Worm (Caenorhabditis elegans): Measurements from ENCODE around the gene plp-2.

Gene plp-2

DNA sequence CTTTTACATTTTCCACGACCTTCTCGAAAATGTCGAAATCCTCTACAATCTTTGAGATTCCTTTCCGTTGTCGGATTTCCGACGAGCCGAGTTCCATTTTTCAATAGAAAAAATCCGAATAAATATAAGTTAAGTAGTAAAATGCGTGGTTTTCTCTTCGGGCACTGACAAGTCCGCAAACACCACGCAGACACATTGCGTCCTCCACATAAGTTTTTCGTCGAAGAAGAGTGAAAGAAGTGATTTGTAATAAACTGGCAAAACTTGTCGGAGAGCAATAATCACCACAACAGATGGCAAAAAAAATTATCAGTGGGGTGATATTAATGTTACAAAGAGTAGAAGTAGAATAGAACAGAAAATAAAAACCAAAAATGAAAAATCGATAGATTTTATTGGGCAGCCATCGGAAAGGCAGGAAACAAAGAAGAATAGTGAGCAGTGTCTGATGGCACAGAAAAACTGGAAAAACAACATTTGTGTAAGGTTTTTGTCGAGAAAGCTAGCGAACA lies 24.3 kb upstream of the plp-2 start, which contains the start of gene ergi-2:
TSS of gene ergi-2 (minus strand) at position 462 of the 512 bp plus-strand sequence.
- TF ChIP-seq tbx-37 (GFP tag; conservative IDR thresholded peaks at IDR 0.05) (no peak), hmbx-1 (tag; optimal IDR thresholded peaks at IDR 0.05) (no peak), flt-1 (GFP tag; IDR thresholded peaks at IDR 0.05) (no peak), tra-4 (tag; optimal IDR thresholded peaks at IDR 0.05) (no peak)

DNA sequence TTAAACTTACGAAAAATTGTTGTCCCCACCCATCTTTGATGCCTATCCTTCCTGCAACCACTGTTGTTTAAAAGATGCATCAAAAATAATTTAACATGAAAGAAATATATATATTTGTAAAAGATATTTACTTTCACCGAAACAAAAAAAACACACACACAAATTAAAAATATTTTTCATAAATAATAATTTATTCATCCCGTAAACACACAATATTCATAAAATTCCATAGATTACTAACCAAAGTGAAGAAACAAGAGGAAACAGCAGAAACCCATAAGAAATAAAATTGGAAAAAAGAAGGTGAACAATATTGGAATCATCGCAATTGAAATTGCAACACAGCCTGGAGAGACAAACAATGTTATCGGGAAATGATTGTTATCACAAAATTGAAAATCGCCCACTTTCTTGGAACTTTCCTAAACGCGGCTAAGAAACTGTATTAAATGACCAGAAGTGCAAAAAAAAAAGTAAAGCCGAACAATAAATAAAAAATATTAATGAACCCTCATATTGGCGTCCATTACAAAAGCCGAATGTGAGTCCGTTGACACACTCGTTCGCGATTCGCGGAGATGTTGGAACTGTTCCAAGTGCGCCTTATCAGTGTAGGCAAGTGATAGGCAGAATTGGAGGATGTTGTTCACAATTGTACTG lies 21.4 kb upstream of the plp-2 start, which contains the start of gene slc-25A18.1:
TSS of gene slc-25A18.1 (minus strand) at position 51 of the 660 bp plus-strand sequence.
- no peak for TF ChIP-seq ama-1 (optimal IDR thresholded peaks at IDR 0.05)

DNA sequence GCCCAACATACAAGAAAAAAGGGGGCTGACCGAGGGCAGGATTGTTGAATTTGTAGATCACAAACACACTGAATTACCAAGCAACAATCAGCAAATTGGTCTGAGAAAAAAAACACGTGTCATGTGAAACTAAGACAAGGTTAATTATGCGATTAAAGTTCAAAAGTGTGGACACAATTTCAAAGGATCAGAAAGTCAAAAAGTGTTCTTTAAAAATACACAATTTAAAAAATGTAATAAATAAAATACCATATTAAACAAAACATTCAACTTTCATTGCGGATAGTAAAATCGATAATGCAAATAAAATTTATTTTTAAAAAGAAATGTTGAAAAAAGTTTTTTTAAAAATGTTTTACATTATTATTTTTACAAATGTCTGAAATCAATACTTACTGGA lies 16.5 kb upstream of the plp-2 start, which contains the start of gene cutl-3:
TSS of gene cutl-3 (minus strand) at position 101 of the 400 bp plus-strand sequence.
- no peak for TF ChIP-seq ceh-36 (tag; optimal IDR thresholded peaks at IDR 0.05)
- TF ChIP-seq ama-1 (optimal IDR thresholded peaks at IDR 0.05), result no peak
- TF ChIP-seq tra-4 (tag; optimal IDR thresholded peaks at IDR 0.05), result no peak
- TF ChIP-seq F13C5.2 (tag; optimal IDR thresholded peaks at IDR 0.05), result no peak
- no peak for TF ChIP-seq tbx-11 (GFP tag; IDR thresholded peaks at IDR 0.05)
- no peak for TF ChIP-seq flt-1 (GFP tag; IDR thresholded peaks at IDR 0.05)
- no peak for TF ChIP-seq aly-1 (tag; optimal IDR thresholded peaks at IDR 0.05)
- no peak for TF ChIP-seq ceh-13 (GFP tag; optimal IDR thresholded peaks at IDR 0.05)
- TF ChIP-seq B0310.2 (tag; optimal IDR thresholded peaks at IDR 0.05), result no peak
- TF ChIP-seq tbx-37 (GFP tag; conservative IDR thresholded peaks at IDR 0.05), result no peak
- no peak for TF ChIP-seq hnd-1 (tag; optimal IDR thresholded peaks at IDR 0.05)

DNA sequence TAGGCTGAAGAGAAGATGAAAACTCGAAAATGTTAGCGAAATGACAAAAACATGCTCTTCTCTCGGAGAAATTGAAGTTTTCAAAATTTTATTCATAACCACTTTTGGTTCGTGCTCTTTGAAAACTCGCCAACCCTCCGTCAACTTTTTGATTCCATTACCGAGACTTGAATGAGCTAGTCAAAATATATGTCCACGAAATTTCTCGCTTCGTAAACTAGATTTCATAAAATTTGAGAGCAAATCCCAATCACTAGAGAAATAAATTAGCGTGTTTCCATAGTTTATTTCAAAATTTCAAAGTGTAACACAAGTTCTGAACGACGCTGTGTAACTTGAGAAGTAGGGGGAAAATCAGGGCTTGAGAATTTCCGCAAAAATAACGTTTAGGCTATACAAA lies 11.1 kb upstream of the plp-2 start:
- TF ChIP-seq pes-1 (GFP tag; IDR thresholded peaks at IDR 0.05) (no peak), scrt-1 (GFP tag; IDR thresholded peaks at IDR 0.05) (no peak), aly-1 (tag; optimal IDR thresholded peaks at IDR 0.05) (no peak), ama-1 (optimal IDR thresholded peaks at IDR 0.05) (no peak), F13C5.2 (tag; optimal IDR thresholded peaks at IDR 0.05) (no peak), hmg-4 (GFP tag; optimal IDR thresholded peaks at IDR 0.05) (no peak), ceh-13 (GFP tag; optimal IDR thresholded peaks at IDR 0.05) (no peak), flt-1 (GFP tag; IDR thresholded peaks at IDR 0.05) (no peak), ceh-36 (tag; optimal IDR thresholded peaks at IDR 0.05) (no peak), tbx-11 (GFP tag; IDR thresholded peaks at IDR 0.05) (no peak), tbx-37 (GFP tag; conservative IDR thresholded peaks at IDR 0.05) (no peak), hmbx-1 (tag; optimal IDR thresholded peaks at IDR 0.05) (no peak)

DNA sequence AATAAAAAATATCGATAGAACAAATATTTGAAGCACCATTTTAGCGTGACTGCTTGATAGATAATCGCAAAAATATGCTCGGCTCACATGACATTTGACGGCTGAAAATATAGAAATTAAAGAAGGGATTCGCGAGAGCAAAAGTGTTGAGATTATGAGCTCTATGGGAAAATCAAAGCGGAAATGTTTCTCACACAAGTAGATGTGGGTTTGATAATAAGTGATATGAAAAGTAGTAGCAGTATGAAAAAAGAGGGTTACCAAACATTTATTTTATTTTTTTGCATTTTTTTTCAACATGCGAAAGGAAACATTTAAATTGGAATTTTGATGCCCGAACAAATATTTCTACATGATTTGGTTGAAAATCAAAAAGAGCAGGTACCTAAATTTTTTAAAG lies 8.7 kb upstream of the plp-2 start, which contains the start of gene iglr-1:
TSS of gene iglr-1 (minus strand) at position 101 of the 400 bp plus-strand sequence.
- TF ChIP-seq ceh-36 (tag; optimal IDR thresholded peaks at IDR 0.05) (no peak), ama-1 (optimal IDR thresholded peaks at IDR 0.05) (no peak), tbx-37 (GFP tag; conservative IDR thresholded peaks at IDR 0.05) (no peak), hmbx-1 (tag; optimal IDR thresholded peaks at IDR 0.05) (no peak), flt-1 (GFP tag; IDR thresholded peaks at IDR 0.05) (no peak), B0310.2 (tag; optimal IDR thresholded peaks at IDR 0.05) (no peak), hnd-1 (tag; optimal IDR thresholded peaks at IDR 0.05) (no peak), hmg-4 (GFP tag; optimal IDR thresholded peaks at IDR 0.05) (no peak), ets-7 (tag; optimal IDR thresholded peaks at IDR 0.05) (no peak)

DNA sequence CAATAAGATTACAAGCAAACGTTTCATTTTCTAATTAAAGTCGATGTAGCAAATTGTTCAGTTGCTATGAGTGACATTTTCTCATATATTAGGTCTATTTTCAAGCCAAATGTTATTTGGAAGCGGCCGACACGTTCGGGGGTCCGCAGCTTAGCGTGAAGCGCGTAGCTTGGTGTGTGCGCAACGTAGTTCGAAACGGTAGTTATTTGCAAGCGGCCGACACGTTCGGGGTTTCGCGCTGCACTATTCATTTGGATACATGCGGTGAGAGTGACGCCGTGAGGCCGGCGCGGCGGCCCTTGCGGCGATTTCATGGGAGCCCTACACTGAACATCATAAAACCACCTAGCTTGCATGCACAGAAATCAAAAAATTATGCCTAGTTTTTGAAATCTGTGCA lies 5.6 kb upstream of the plp-2 start:
- TF ChIP-seq B0310.2 (tag; optimal IDR thresholded peaks at IDR 0.05) (no peak), hmg-4 (GFP tag; optimal IDR thresholded peaks at IDR 0.05) (no peak), F13C5.2 (tag; optimal IDR thresholded peaks at IDR 0.05) (no peak), scrt-1 (GFP tag; IDR thresholded peaks at IDR 0.05) (no peak), tra-4 (tag; optimal IDR thresholded peaks at IDR 0.05) (no peak), flt-1 (GFP tag; IDR thresholded peaks at IDR 0.05) (no peak), hnd-1 (tag; optimal IDR thresholded peaks at IDR 0.05) (no peak), ceh-13 (GFP tag; optimal IDR thresholded peaks at IDR 0.05) (no peak), ceh-36 (tag; optimal IDR thresholded peaks at IDR 0.05) (no peak), ama-1 (optimal IDR thresholded peaks at IDR 0.05) (no peak), tbx-37 (GFP tag; conservative IDR thresholded peaks at IDR 0.05) (no peak), hmbx-1 (tag; optimal IDR thresholded peaks at IDR 0.05) (no peak), pes-1 (GFP tag; IDR thresholded peaks at IDR 0.05) (no peak), sea-1 (GFP tag; conservative IDR thresholded peaks at IDR 0.05) (no peak)

DNA sequence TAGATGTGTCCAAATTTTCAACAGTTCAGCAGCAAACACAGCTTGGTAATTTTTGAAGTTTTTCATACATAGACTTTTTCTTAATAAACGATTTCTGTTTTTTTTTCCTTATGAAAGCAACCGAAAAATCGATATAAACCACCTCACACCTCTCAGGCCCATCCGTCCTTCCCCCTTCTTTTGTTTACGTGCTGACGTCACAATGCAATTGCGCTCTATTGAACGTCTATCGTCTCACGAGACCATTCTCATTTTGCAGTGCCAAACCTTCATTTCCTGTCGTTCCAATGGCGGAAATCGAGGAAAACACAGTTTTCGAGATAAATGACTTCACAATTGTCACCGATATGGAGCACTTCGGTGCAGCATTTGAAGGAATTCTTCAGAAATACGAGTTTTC lies 670 bp upstream of the plp-2 start, which contains the start of gene rbg-1:
TSS of gene rbg-1 (plus strand) at position 260 of the 400 bp plus-strand sequence.
- TF ChIP-seq B0310.2 (tag; optimal IDR thresholded peaks at IDR 0.05) (no peak), ceh-13 (GFP tag; optimal IDR thresholded peaks at IDR 0.05) (no peak), tbx-11 (GFP tag; IDR thresholded peaks at IDR 0.05) (no peak), tra-4 (tag; optimal IDR thresholded peaks at IDR 0.05) (no peak), ama-1 (optimal IDR thresholded peaks at IDR 0.05) (no peak), hmbx-1 (tag; optimal IDR thresholded peaks at IDR 0.05) (no peak), hmg-4 (GFP tag; optimal IDR thresholded peaks at IDR 0.05) (no peak), hnd-1 (tag; optimal IDR thresholded peaks at IDR 0.05) (no peak), ets-7 (tag; optimal IDR thresholded peaks at IDR 0.05) (no peak), tbx-37 (GFP tag; conservative IDR thresholded peaks at IDR 0.05) (no peak), F13C5.2 (tag; optimal IDR thresholded peaks at IDR 0.05) (no peak), scrt-1 (GFP tag; IDR thresholded peaks at IDR 0.05) (no peak)

DNA sequence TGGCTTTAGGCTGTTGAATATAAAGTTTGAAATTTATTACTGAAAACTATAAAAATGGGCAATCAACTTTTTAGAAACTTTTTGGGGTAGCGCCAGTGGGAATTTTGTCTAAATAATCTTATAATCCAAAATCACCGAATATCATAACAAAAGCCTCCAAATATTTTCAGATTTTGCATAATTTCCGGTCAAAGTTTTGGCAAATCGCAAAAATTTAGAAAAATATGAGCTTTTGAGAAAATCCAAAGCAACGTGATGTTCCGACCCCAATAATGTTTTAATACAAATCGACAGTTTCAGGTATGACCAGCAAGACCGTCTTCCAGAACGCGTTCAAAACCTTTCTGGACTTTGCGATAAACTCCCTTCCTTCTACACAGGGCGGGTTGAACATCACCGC lies 3.2 kb downstream of the plp-2 start, which contains the start of gene emre-1:
TSS of gene emre-1 (plus strand) at position 301 of the 400 bp plus-strand sequence.
- TF ChIP-seq hmbx-1 (tag; optimal IDR thresholded peaks at IDR 0.05) (no peak), pes-1 (GFP tag; IDR thresholded peaks at IDR 0.05) (no peak), aly-1 (tag; optimal IDR thresholded peaks at IDR 0.05) (no peak), scrt-1 (GFP tag; IDR thresholded peaks at IDR 0.05) (no peak), tra-4 (tag; optimal IDR thresholded peaks at IDR 0.05) (no peak), flt-1 (GFP tag; IDR thresholded peaks at IDR 0.05) (no peak), hmg-4 (GFP tag; optimal IDR thresholded peaks at IDR 0.05) (no peak)

All from whole organism, early embryonic.